Fruit fly (Drosophila melanogaster): Measurements from ENCODE around the gene S1P.

DNA sequence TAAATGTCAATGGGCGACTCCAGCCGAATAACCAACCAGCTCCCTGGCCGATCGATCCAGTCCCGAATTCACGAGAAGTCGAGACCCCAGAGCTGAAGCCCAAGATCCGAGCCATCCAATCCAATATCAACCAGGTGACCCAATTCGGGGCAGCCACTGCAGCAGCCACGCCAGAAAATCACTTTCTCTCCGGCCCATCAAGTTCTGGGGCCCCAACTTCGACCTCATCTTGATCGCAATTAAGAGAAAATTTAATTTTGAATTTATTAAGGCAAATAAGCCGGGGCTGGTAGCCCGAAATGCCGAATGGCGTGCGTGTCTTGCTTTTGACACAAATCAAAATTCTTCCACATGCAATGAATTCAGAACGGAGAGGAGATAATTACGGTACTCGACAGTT is 30.7 kb upstream of the S1P start:
- TF ChIP-seq EcR (GFP tag; optimal IDR thresholded peaks at IDR 0.05) (no peak), CG12605 (GFP tag; IDR thresholded peaks at IDR 0.05) (no peak), gl (tag; optimal IDR thresholded peaks at IDR 0.05) (no peak), CG17806 (tag; optimal IDR thresholded peaks at IDR 0.05) (no peak), CG9948 (tag; optimal IDR thresholded peaks at IDR 0.05) (no peak), CG13204 (GFP tag; optimal IDR thresholded peaks at IDR 0.05) (no peak), fd96Ca (GFP tag; IDR thresholded peaks at IDR 0.05) (no peak), Ets98B (GFP tag; IDR thresholded peaks at IDR 0.05) (no peak), Pif1A (GFP tag; optimal IDR thresholded peaks at IDR 0.05) (no peak), Snoo (tag; optimal IDR thresholded peaks at IDR 0.05) (no peak)
